Worm (Caenorhabditis elegans) whole organism, L4 larva: ENCODE data around the gene C55A1.1.
"Not testable (repeated sequence)": the region's sequence is repeated elsewhere in the genome, so short reads cannot be mapped to it uniquely, and the experiment has no call there.

ENCODE experiments used
- fos-1 ChIP-seq: fragments of 150-350 bp; optimal IDR thresholded peaks from 2 replicates; lab custom pipeline; 2014; ENCODE audit warnings: missing biosample characterization, missing genetic modification characterization
- lsy-2 ChIP-seq, 2 experiments: fragments of 150-350 bp in 1 of 2; sonication (generic microtip) in 1 of 2; optimal IDR thresholded peaks; 2 replicates each; lab custom pipeline; 2014 to 2017; ENCODE audit warnings: missing biosample characterization in 2 of 2, missing genetic modification characterization in 2 of 2
- nhr-76 ChIP-seq: fragments of 150-350 bp; optimal IDR thresholded peaks from 2 replicates; lab custom pipeline; 2014; ENCODE audit warnings: missing biosample characterization, missing genetic modification characterization
- nhr-77 ChIP-seq: fragments of 150-350 bp; optimal IDR thresholded peaks from 2 replicates; lab custom pipeline; 2014; ENCODE audit warnings: missing biosample characterization, missing genetic modification characterization
- saeg-2 ChIP-seq: fragments of 200-800 bp; sonication (Bioruptor generic); IDR thresholded peaks from 2 replicates; pipeline ENCODE4 v1.3.6; 2022; ENCODE audit warnings: missing genetic modification reagents, missing genetic modification characterization, missing compliant biosample characterization
- skn-1 ChIP-seq: fragments of 150-350 bp; optimal IDR thresholded peaks from 2 replicates; lab custom pipeline; 2014; ENCODE audit warnings: missing biosample characterization, missing genetic modification characterization
- vab-7 ChIP-seq: fragments of 200-800 bp; sonication (Bioruptor generic); IDR thresholded peaks from 2 replicates; pipeline ENCODE4 v1.3.6; 2022; ENCODE audit warnings: missing genetic modification reagents, missing genetic modification characterization, missing compliant biosample characterization

ce11 chrV:15643192-15643591 lies 21.6 kb downstream of the C55A1.1 start, which contains the start of gene C55A1.4:
- TF ChIP-seq vab-7 (GFP tag; lab: Robert Waterston, UW); saeg-2 (GFP tag; lab: Robert Waterston, UW); lsy-2 (tag; optimal IDR thresholded peaks at IDR 0.05; lab: Kevin White, UChicago); fos-1 (tag; lab: Kevin White, UChicago); skn-1 (tag; lab: Kevin White, UChicago); nhr-76; nhr-77: not testable (repeated sequence)
